Worm (Caenorhabditis elegans) whole organism, L3 larva: ENCODE data around the gene C49C8.5.

Experiments used
- aly-2 ChIP-seq: fragments of 150-350 bp; optimal IDR thresholded peaks from 2 replicates; lab custom pipeline; 2014; ENCODE audit warnings: missing biosample characterization, missing genetic modification characterization
- ceh-82 ChIP-seq: fragments of 150-350 bp; optimal IDR thresholded peaks from 2 replicates; lab custom pipeline; 2014; ENCODE audit warnings: missing biosample characterization, missing genetic modification characterization
- nhr-43 ChIP-seq: sonication (generic microtip); optimal IDR thresholded peaks from 2 replicates; lab custom pipeline; 2016; ENCODE audit warnings: mild to moderate bottlenecking, missing genetic modification characterization, missing compliant biosample characterization; ENCODE audit not compliant: poor library complexity, severe bottlenecking
- nhr-76 ChIP-seq: fragments of 150-350 bp; sonication (generic microtip); optimal IDR thresholded peaks from 5 replicates; lab custom pipeline; 2014; ENCODE audit warnings: missing biosample characterization, missing genetic modification characterization
- skn-1 ChIP-seq: fragments of 150-350 bp; optimal IDR thresholded peaks from 2 replicates; lab custom pipeline; 2014; ENCODE audit warnings: missing biosample characterization, missing genetic modification characterization

- no peak for TF ChIP-seq skn-1 (tag; lab: Kevin White, UChicago)
- no peak for TF ChIP-seq nhr-43 (tag; lab: Kevin White, UChicago)
- no peak for TF ChIP-seq aly-2 (tag; lab: Kevin White, UChicago)
- no peak for TF ChIP-seq nhr-76 (tag; lab: Kevin White, UChicago)
- no peak for TF ChIP-seq ceh-82 (tag; lab: Kevin White, UChicago)
These were observed 38.8 kb downstream of the C49C8.5 start, which contains the start of gene cyp-33E3 for ce11 chrIV:8614680-8615079.
